Worm (Caenorhabditis elegans) whole organism, L1 larva: ENCODE results near the gene T25E4.1.

Experiments
- efl-1 ChIP-seq, 4 experiments: fragments of 150-350 bp; optimal IDR thresholded peaks in 3 of 4; peaks in 1 of 4; 1 replicate in 1 of 4; 2 replicates in 3 of 4; lab custom pipeline; 2014; ENCODE audit warnings: missing biosample characterization in 2 of 4, missing genetic modification characterization in 2 of 4, missing genetic modification reagents in 2 of 4
- jun-1 ChIP-seq: fragments of 150-350 bp; optimal IDR thresholded peaks from 2 replicates; lab custom pipeline; 2014; ENCODE audit warnings: missing biosample characterization, missing genetic modification reagents, missing genetic modification characterization
- lin-39 ChIP-seq: fragments of 150-350 bp; optimal IDR thresholded peaks from 2 replicates; lab custom pipeline; 2014; ENCODE audit warnings: missing biosample characterization, missing genetic modification reagents, missing genetic modification characterization
- zag-1 ChIP-seq: fragments of 150-350 bp; optimal IDR thresholded peaks from 2 replicates; lab custom pipeline; 2014; ENCODE audit warnings: missing biosample characterization, missing genetic modification characterization

- TF ChIP-seq efl-1 (optimal IDR thresholded peaks at IDR 0.05; lab: Kevin White, UChicago) (no peak), efl-1 (GFP tag; optimal IDR thresholded peaks at IDR 0.05 in 1 of 2; lab: Kevin White, UChicago) (no peak), lin-39 (no peak), jun-1 (no peak), zag-1 (tag; lab: Kevin White, UChicago) (no peak)
Observed at ce11 chrII:5561392-5561791, 16.7 kb upstream of the T25E4.1 start, which contains the start of gene C17C3.3.
